Worm (Caenorhabditis elegans) whole organism, young adult: ENCODE data around the gene T05H4.11.

Experiments
- B0019.2 ChIP-seq: fragments of 200-800 bp; sonication (Bioruptor generic); conservative IDR thresholded peaks from 2 replicates; pipeline ENCODE4 v1.3.6; 2022; ENCODE audit warnings: missing genetic modification reagents, missing genetic modification characterization, missing compliant biosample characterization
- B0035.1 ChIP-seq: sonication (generic microtip); optimal IDR thresholded peaks from 2 replicates; lab custom pipeline; 2016; ENCODE audit warnings: missing genetic modification characterization, mild to moderate bottlenecking, missing compliant biosample characterization, missing genotype, missing genetic modification reagents
- F37B4.10 ChIP-seq: fragments of 200-800 bp; sonication (Bioruptor generic); IDR thresholded peaks from 2 replicates; pipeline ENCODE4 v1.3.6; 2022; ENCODE audit warnings: missing genetic modification characterization, missing compliant biosample characterization
- F39B2.1 ChIP-seq: fragments of 200-800 bp; sonication (Bioruptor generic); IDR thresholded peaks from 2 replicates; pipeline ENCODE4 v1.3.6; 2022; ENCODE audit warnings: missing genetic modification reagents, missing genetic modification characterization, missing compliant biosample characterization
- F57A8.1 ChIP-seq: fragments of 200-800 bp; sonication (Bioruptor generic); optimal IDR thresholded peaks from 2 replicates; lab custom pipeline; 2018; ENCODE audit warnings: mild to moderate bottlenecking, missing genetic modification characterization, moderate library complexity, missing compliant biosample characterization
- K11D2.4 ChIP-seq: fragments of 200-800 bp; sonication (Bioruptor generic); IDR thresholded peaks from 2 replicates; pipeline ENCODE4 v1.3.6; 2022; ENCODE audit warnings: missing genetic modification reagents, missing genetic modification characterization, missing compliant biosample characterization
- T26A5.8 ChIP-seq: sonication (generic microtip); optimal IDR thresholded peaks from 2 replicates; lab custom pipeline; 2016; ENCODE audit warnings: missing genetic modification characterization, missing compliant biosample characterization
- Y53F4B.3 ChIP-seq: fragments of 200-800 bp; sonication (Bioruptor generic); IDR thresholded peaks from 2 replicates; pipeline ENCODE4 v1.3.6; 2022; ENCODE audit warnings: missing genetic modification reagents, missing genetic modification characterization, missing compliant biosample characterization
- Y53G8AR.9 ChIP-seq: fragments of 200-800 bp; sonication (Bioruptor generic); conservative IDR thresholded peaks from 2 replicates; pipeline ENCODE4 v1.3.6; 2022; ENCODE audit warnings: missing genetic modification reagents, missing genetic modification characterization, missing compliant biosample characterization
- ama-1 ChIP-seq, 3 experiments: fragments of 150-350 bp in 1 of 3; sonication (generic microtip) in 2 of 3; optimal IDR thresholded peaks; 2 replicates each; lab custom pipeline; 2014 to 2018; ENCODE audit warnings: missing biosample characterization in 2 of 3, missing genetic modification characterization in 2 of 3, missing genetic modification reagents in 2 of 3
- attf-6 ChIP-seq: fragments of 200-800 bp; sonication (Bioruptor generic); IDR thresholded peaks from 2 replicates; pipeline ENCODE4 v1.3.6; 2022; ENCODE audit warnings: missing genetic modification reagents, missing genetic modification characterization, missing compliant biosample characterization
- bed-1 ChIP-seq: fragments of 200-800 bp; sonication (Bioruptor generic); IDR thresholded peaks from 2 replicates; pipeline ENCODE4 v1.3.6; 2022; ENCODE audit warnings: missing genetic modification reagents, missing genetic modification characterization, missing compliant biosample characterization
- ceh-79 ChIP-seq: sonication (generic microtip); optimal IDR thresholded peaks from 2 replicates; lab custom pipeline; 2017; ENCODE audit warnings: mild to moderate bottlenecking, missing genetic modification characterization, missing compliant biosample characterization
- chd-7 ChIP-seq: sonication (generic microtip); optimal IDR thresholded peaks from 2 replicates; lab custom pipeline; 2016; ENCODE audit warnings: mild to moderate bottlenecking, missing genetic modification characterization, moderate library complexity, missing compliant biosample characterization
- dox-1 ChIP-seq: fragments of 200-800 bp; sonication (Bioruptor generic); IDR thresholded peaks from 2 replicates; pipeline ENCODE4 v1.3.6; 2022; ENCODE audit warnings: missing genetic modification reagents, missing genetic modification characterization, missing compliant biosample characterization
- efl-1 ChIP-seq: fragments of 150-350 bp; optimal IDR thresholded peaks from 2 replicates; lab custom pipeline; 2014; ENCODE audit warnings: missing biosample characterization, missing genetic modification reagents, missing genetic modification characterization
- gei-17 ChIP-seq: fragments of 200-800 bp; sonication (Bioruptor generic); optimal IDR thresholded peaks from 2 replicates; lab custom pipeline; 2018; ENCODE audit warnings: mild to moderate bottlenecking, missing genetic modification characterization, missing compliant biosample characterization
- hlh-26 ChIP-seq: fragments of 200-800 bp; sonication (Bioruptor generic); conservative IDR thresholded peaks from 2 replicates; pipeline ENCODE4 v1.3.6; 2022; ENCODE audit warnings: missing genetic modification reagents, missing genetic modification characterization, missing compliant biosample characterization
- hmg-20 ChIP-seq: fragments of 200-800 bp; sonication (Bioruptor generic); IDR thresholded peaks from 2 replicates; pipeline ENCODE4 v1.3.6; 2022; ENCODE audit warnings: missing genetic modification reagents, missing genetic modification characterization, missing compliant biosample characterization
- hsf-1 ChIP-seq: fragments of 200-800 bp; sonication (Bioruptor generic); IDR thresholded peaks from 2 replicates; pipeline ENCODE4 v1.3.6; 2022; ENCODE audit warnings: missing genetic modification reagents, missing genetic modification characterization, missing compliant biosample characterization
- let-607 ChIP-seq, 2 experiments: fragments of 200-800 bp in 1 of 2; sonication (Bioruptor generic) in 1 of 2; sonication (generic microtip) in 1 of 2; optimal IDR thresholded peaks; 2 replicates each; lab custom pipeline; 2016 to 2018; ENCODE audit warnings: mild to moderate bottlenecking in 2 of 2, missing compliant biosample characterization in 2 of 2, missing genetic modification characterization in 2 of 2, moderate library complexity in 2 of 2, missing genotype in 1 of 2
- lin-35 ChIP-seq, 3 experiments: fragments of 150-350 bp in 2 of 3; sonication (generic microtip) in 1 of 3; optimal IDR thresholded peaks; 2 replicates each; lab custom pipeline; 2014 to 2018; ENCODE audit warnings: missing biosample characterization in 3 of 3, missing genetic modification characterization in 3 of 3, missing genetic modification reagents in 3 of 3
- madf-3 ChIP-seq: fragments of 200-800 bp; sonication (Bioruptor generic); IDR thresholded peaks from 2 replicates; pipeline ENCODE4 v1.3.6; 2022; ENCODE audit warnings: missing genetic modification reagents, missing genetic modification characterization, missing compliant biosample characterization
- madf-6 ChIP-seq: fragments of 200-800 bp; sonication (Bioruptor generic); IDR thresholded peaks from 2 replicates; pipeline ENCODE4 v1.3.6; 2022; ENCODE audit warnings: missing genetic modification reagents, missing genetic modification characterization, missing compliant biosample characterization
- madf-8 ChIP-seq: fragments of 200-800 bp; sonication (Bioruptor generic); conservative IDR thresholded peaks from 2 replicates; pipeline ENCODE4 v1.3.6; 2022; ENCODE audit warnings: missing genetic modification reagents, missing genetic modification characterization, missing compliant biosample characterization
- mes-4 ChIP-seq: sonication (generic microtip); optimal IDR thresholded peaks from 2 replicates; lab custom pipeline; 2016; ENCODE audit warnings: missing genotype, missing genetic modification characterization, missing compliant biosample characterization
- nfyb-1 ChIP-seq: fragments of 200-800 bp; sonication (Bioruptor generic); IDR thresholded peaks from 2 replicates; pipeline ENCODE4 v1.3.6; 2022; ENCODE audit warnings: missing genetic modification reagents, missing genetic modification characterization, missing compliant biosample characterization
- nhr-27 ChIP-seq: fragments of 200-800 bp; sonication (Bioruptor generic); optimal IDR thresholded peaks from 2 replicates; lab custom pipeline; 2018; ENCODE audit warnings: mild to moderate bottlenecking, missing genetic modification characterization, moderate library complexity, missing compliant biosample characterization
- nhr-80 ChIP-seq: sonication (generic microtip); optimal IDR thresholded peaks from 2 replicates; lab custom pipeline; 2016; ENCODE audit warnings: missing genetic modification characterization, missing compliant biosample characterization
- rec-8 ChIP-seq, 2 experiments: sonication (generic microtip); optimal IDR thresholded peaks; 2 replicates each; lab custom pipeline; 2016; ENCODE audit warnings: mild to moderate bottlenecking in 2 of 2, missing genetic modification characterization in 2 of 2, missing genetic modification reagents in 2 of 2, missing genotype in 2 of 2, missing biosample characterization in 1 of 2, missing compliant biosample characterization in 1 of 2, moderate library complexity in 1 of 2
- rpc-1 ChIP-seq, 2 experiments: fragments of 150-350 bp in 1 of 2; sonication (generic microtip) in 1 of 2; optimal IDR thresholded peaks; 2 replicates each; lab custom pipeline; 2014 to 2018; ENCODE audit warnings: missing biosample characterization in 1 of 2, missing genetic modification characterization in 1 of 2, missing genetic modification reagents in 1 of 2, missing genotype in 1 of 2
- snpc-1.1 ChIP-seq: sonication (generic microtip); optimal IDR thresholded peaks from 2 replicates; lab custom pipeline; 2017; ENCODE audit warnings: missing genetic modification characterization, mild to moderate bottlenecking, missing compliant biosample characterization, antibody characterized with exemption, moderate library complexity, missing genotype, missing genetic modification reagents; ENCODE audit not compliant: insufficient read depth
- tlf-1 ChIP-seq: fragments of 200-800 bp; sonication (Bioruptor generic); optimal IDR thresholded peaks from 2 replicates; lab custom pipeline; 2018; ENCODE audit warnings: mild to moderate bottlenecking, missing genetic modification characterization, missing compliant biosample characterization
- xnd-1 ChIP-seq: sonication (generic microtip); optimal IDR thresholded peaks from 2 replicates; lab custom pipeline; 2016; ENCODE audit warnings: missing genotype, missing genetic modification reagents, missing genetic modification characterization, missing compliant biosample characterization
- zfh-2 ChIP-seq: fragments of 200-800 bp; sonication (Bioruptor generic); conservative IDR thresholded peaks from 2 replicates; pipeline ENCODE4 v1.3.6; 2022; ENCODE audit warnings: missing genetic modification reagents, missing genetic modification characterization, missing compliant biosample characterization
- ztf-18 ChIP-seq: sonication (generic microtip); optimal IDR thresholded peaks from 2 replicates; lab custom pipeline; 2016; ENCODE audit warnings: missing genotype, mild to moderate bottlenecking, missing genetic modification characterization, missing compliant biosample characterization
- ztf-22 ChIP-seq: fragments of 200-800 bp; sonication (Bioruptor generic); optimal IDR thresholded peaks from 2 replicates; lab custom pipeline; 2018; ENCODE audit warnings: mild to moderate bottlenecking, missing genetic modification characterization, moderate library complexity, missing compliant biosample characterization
- ztf-25 ChIP-seq: fragments of 200-800 bp; sonication (Bioruptor generic); IDR thresholded peaks from 2 replicates; pipeline ENCODE4 v1.3.6; 2022; ENCODE audit warnings: missing genetic modification reagents, missing genetic modification characterization, missing compliant biosample characterization

T05H4.11 gene

ce11 chrV:6426843-6427242 lies 782 bp upstream of the T05H4.11 start, which contains the start of gene atp-4 (continued):
- TF ChIP-seq Y53F4B.3 (GFP tag; lab: Robert Waterston, UW), result no peak
- TF ChIP-seq nfyb-1, result peak; percentile 12; the same call in 1 of the 2 replicates
- peak; percentile 63 for TF ChIP-seq zfh-2 (GFP tag; lab: Robert Waterston, UW)
- no peak for TF ChIP-seq bed-1 (GFP tag; lab: Robert Waterston, UW)
- 0 out of 2 replicates have a peak, but pooled peaks have one; percentile 15 for TF ChIP-seq attf-6 (GFP tag; lab: Robert Waterston, UW)
- TF ChIP-seq mes-4 (tag; lab: Kevin White, UChicago), result no peak
- TF ChIP-seq Y53G8AR.9 (GFP tag; lab: Robert Waterston, UW), result 0 out of 2 replicates have a peak, but pooled peaks have one; percentile 50
- TF ChIP-seq madf-3, result peak; percentile 74; the same call in 1 of the 2 replicates
- TF ChIP-seq, all 124 proteins: peak for 15

ce11 chrV:6424055-6424454 lies 2.0 kb downstream of the T05H4.11 start, which contains the start of gene urb-1:
TSS of gene urb-1 (minus strand) at chrV:6424155.
- no peak for TF ChIP-seq xnd-1
- no peak for TF ChIP-seq ama-1 (optimal IDR thresholded peaks at IDR 0.05; lab: Kevin White, UChicago)
- peak in 1 of 2 experiments; percentile 19 for TF ChIP-seq ama-1 (GFP tag; optimal IDR thresholded peaks at IDR 0.05; lab: Kevin White, UChicago)

DNA sequence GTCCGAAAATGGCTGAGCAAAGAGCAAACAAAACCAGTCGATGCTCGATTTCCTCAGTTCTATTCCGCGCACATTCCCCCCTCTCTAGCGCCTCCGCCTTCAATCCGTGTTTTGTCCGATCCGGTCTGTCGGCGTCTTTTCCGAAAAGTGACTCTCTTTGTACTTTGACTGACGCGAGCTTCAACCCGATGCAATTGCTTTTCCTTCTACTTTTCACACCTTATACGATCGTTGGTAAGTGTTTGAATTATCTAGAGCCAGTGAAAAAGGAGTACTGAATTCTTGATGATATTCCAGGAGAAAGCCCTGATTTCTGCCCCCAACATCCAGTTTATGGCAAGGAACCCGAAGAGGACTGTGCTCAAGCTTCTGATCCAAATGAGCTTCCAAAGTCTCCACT lies 11.1 kb downstream of the T05H4.11 start, which contains the start of gene cht-6:
TSS of gene cht-6 (plus strand) at position 9 of the 400 bp plus-strand sequence.
- TF ChIP-seq efl-1 (GFP tag; lab: Kevin White, UChicago), result no peak
- no peak for TF ChIP-seq Y53F4B.3 (GFP tag; lab: Robert Waterston, UW)
- no peak for TF ChIP-seq snpc-1.1 (tag; lab: Kevin White, UChicago)
- TF ChIP-seq madf-8 (GFP tag; lab: Robert Waterston, UW), result no peak
- TF ChIP-seq hsf-1 (GFP tag; lab: Robert Waterston, UW), result no peak
- TF ChIP-seq lin-35 (GFP tag; optimal IDR thresholded peaks at IDR 0.05; lab: Kevin White, UChicago), result no peak
- no peak for TF ChIP-seq hmg-20 (GFP tag; lab: Robert Waterston, UW)
- TF ChIP-seq zfh-2 (GFP tag; lab: Robert Waterston, UW), result no peak
- TF ChIP-seq ztf-22 (GFP tag; lab: Kevin White, UChicago), result no peak
- no peak for TF ChIP-seq ztf-25 (GFP tag; lab: Robert Waterston, UW)
- TF ChIP-seq gei-17, result no peak
- TF ChIP-seq F39B2.1 (GFP tag; lab: Robert Waterston, UW), result no peak
- no peak for TF ChIP-seq mes-4 (tag; lab: Kevin White, UChicago)
- TF ChIP-seq ztf-18 (tag; lab: Kevin White, UChicago), result no peak
- no peak for TF ChIP-seq madf-6 (GFP tag; lab: Robert Waterston, UW)
- TF ChIP-seq Y53G8AR.9 (GFP tag; lab: Robert Waterston, UW), result no peak
- no peak for TF ChIP-seq T26A5.8 (tag; lab: Kevin White, UChicago)

ce11 chrV:6414469-6414868 lies 11.6 kb downstream of the T05H4.11 start:
- TF ChIP-seq nhr-80 (tag; lab: Kevin White, UChicago) (peak; percentile 53), madf-3 (no peak), B0019.2 (GFP tag; lab: Robert Waterston, UW) (no peak), bed-1 (GFP tag; lab: Robert Waterston, UW) (no peak)

ce11 chrV:6413057-6413456 lies 13.0 kb downstream of the T05H4.11 start:
- TF ChIP-seq B0019.2 (GFP tag; lab: Robert Waterston, UW), result no peak
- no peak for TF ChIP-seq ceh-79 (tag; lab: Kevin White, UChicago)
- peak; percentile 14 for TF ChIP-seq chd-7 (tag; lab: Kevin White, UChicago)
- no peak for TF ChIP-seq F37B4.10 (GFP tag; lab: Robert Waterston, UW)
- TF ChIP-seq rpc-1 (optimal IDR thresholded peaks at IDR 0.05; lab: Kevin White, UChicago), result no peak
- TF ChIP-seq rpc-1 (tag; optimal IDR thresholded peaks at IDR 0.05; lab: Kevin White, UChicago), result no peak
- TF ChIP-seq B0035.1 (tag; lab: Kevin White, UChicago), result no peak
- no peak for TF ChIP-seq nhr-27 (tag; lab: Kevin White, UChicago)
- peak; percentile 51 for TF ChIP-seq ztf-22 (GFP tag; lab: Kevin White, UChicago)
- TF ChIP-seq dox-1, result peak; percentile 51; the same call in 1 of the 2 replicates
- TF ChIP-seq K11D2.4 (GFP tag; lab: Robert Waterston, UW), result no peak
- no peak for TF ChIP-seq tlf-1 (GFP tag; lab: Kevin White, UChicago)
- TF ChIP-seq madf-3, result no peak
- no peak for TF ChIP-seq T26A5.8 (tag; lab: Kevin White, UChicago)
- TF ChIP-seq F57A8.1 (GFP tag; lab: Kevin White, UChicago), result no peak
- TF ChIP-seq rec-8 (tag; optimal IDR thresholded peaks at IDR 0.05; lab: Kevin White, UChicago), result no peak
- peak; percentile 78 to 82 for TF ChIP-seq let-607 (tag; optimal IDR thresholded peaks at IDR 0.05; lab: Kevin White, UChicago)
- TF ChIP-seq hlh-26, result no peak
- TF ChIP-seq zfh-2 (GFP tag; lab: Robert Waterston, UW), result no peak
